Fruit fly (Drosophila melanogaster) whole organism, embryonic: ENCODE measurements around the gene Pex5.
A peak's percentile ranks its signal among the peaks of the same experiment; 100 is the strongest.

ENCODE experiments used
- B-H2 ChIP-seq: fragments of 200-800 bp; sonication (Bioruptor generic); optimal IDR thresholded peaks from 2 replicates; lab custom pipeline; 2018; ENCODE audit warnings: missing biosample characterization, mild to moderate bottlenecking, missing genetic modification characterization
- CG12155 ChIP-seq: fragments of 200-800 bp; sonication (Bioruptor generic); optimal IDR thresholded peaks from 3 replicates; lab custom pipeline; 2016; ENCODE audit warnings: missing biosample characterization, missing genetic modification characterization
- CG12659 ChIP-seq: fragments of 200-800 bp; sonication (Bioruptor generic); optimal IDR thresholded peaks from 3 replicates; lab custom pipeline; 2017; ENCODE audit warnings: mild to moderate bottlenecking, missing biosample characterization, missing genetic modification reagents, missing genetic modification characterization
- CG12942 ChIP-seq: fragments of 200-800 bp; sonication (Bioruptor generic); optimal IDR thresholded peaks from 3 replicates; lab custom pipeline; 2016; ENCODE audit warnings: missing biosample characterization, missing genetic modification characterization
- CG13624 ChIP-seq: fragments of 200-800 bp; sonication (Bioruptor generic); optimal IDR thresholded peaks from 2 replicates; lab custom pipeline; 2016; ENCODE audit warnings: missing biosample characterization, missing genetic modification characterization
- CG14667 ChIP-seq: fragments of 200-800 bp; sonication (Bioruptor generic); IDR thresholded peaks from 2 replicates; pipeline ENCODE4 v1.3.6; 2022; ENCODE audit warnings: missing biosample characterization, missing genetic modification characterization
- CG15696 ChIP-seq: fragments of 200-800 bp; sonication (Bioruptor generic); optimal IDR thresholded peaks from 2 replicates; lab custom pipeline; 2019; ENCODE audit warnings: missing biosample characterization, mild to moderate bottlenecking, missing genetic modification characterization, moderate library complexity
- CG1603 ChIP-seq: fragments of 200-800 bp; sonication (Bioruptor generic); optimal IDR thresholded peaks from 2 replicates; lab custom pipeline; 2019; ENCODE audit warnings: missing biosample characterization, mild to moderate bottlenecking, missing genetic modification characterization, moderate library complexity
- CG17829 ChIP-seq: fragments of 200-800 bp; optimal IDR thresholded peaks from 2 replicates; lab custom pipeline; 2019; ENCODE audit warnings: missing biosample characterization, mild to moderate bottlenecking, missing genetic modification characterization, moderate library complexity
- CG17912 ChIP-seq: fragments of 200-800 bp; sonication (Bioruptor generic); optimal IDR thresholded peaks from 2 replicates; lab custom pipeline; 2018; ENCODE audit warnings: missing biosample characterization, mild to moderate bottlenecking, missing genetic modification characterization
- CG18262 ChIP-seq: fragments of 200-800 bp; optimal IDR thresholded peaks from 3 replicates; lab custom pipeline; 2019; ENCODE audit warnings: missing biosample characterization, mild to moderate bottlenecking, missing genetic modification characterization, moderate library complexity
- CG1832 ChIP-seq: fragments of 200-800 bp; sonication (Bioruptor generic); optimal IDR thresholded peaks from 2 replicates; lab custom pipeline; 2017; ENCODE audit warnings: missing biosample characterization, mild to moderate bottlenecking, missing genetic modification characterization, inconsistent platforms
- CG30431 ChIP-seq: fragments of 200-800 bp; sonication (Bioruptor generic); optimal IDR thresholded peaks from 2 replicates; lab custom pipeline; 2017; ENCODE audit warnings: missing biosample characterization, missing genetic modification characterization
- CG3065 ChIP-seq: fragments of 200-800 bp; sonication (Bioruptor generic); optimal IDR thresholded peaks from 2 replicates; lab custom pipeline; 2016; ENCODE audit warnings: missing biosample characterization, missing genetic modification characterization
- CG32772 ChIP-seq: fragments of 200-800 bp; sonication (Bioruptor generic); IDR thresholded peaks from 2 replicates; pipeline ENCODE4 v1.3.6; 2022; ENCODE audit warnings: missing biosample characterization, missing genetic modification characterization
- CG6254 ChIP-seq: fragments of 200-800 bp; sonication (Bioruptor generic); optimal IDR thresholded peaks from 3 replicates; lab custom pipeline; 2017; ENCODE audit warnings: mild to moderate bottlenecking, missing biosample characterization, missing genetic modification reagents, missing genetic modification characterization
- CG6272 ChIP-seq: fragments of 200-800 bp; sonication (Bioruptor generic); IDR thresholded peaks from 2 replicates; pipeline ENCODE4 v1.3.6; 2022; ENCODE audit warnings: missing biosample characterization, missing genetic modification characterization
- CG8478 ChIP-seq: fragments of >200 bp; optimal IDR thresholded peaks from 2 replicates; lab custom pipeline; 2018
- CG9797 ChIP-seq: fragments of 200-800 bp; sonication (Bioruptor generic); optimal IDR thresholded peaks from 3 replicates; lab custom pipeline; 2018; ENCODE audit warnings: missing biosample characterization, mild to moderate bottlenecking, missing genetic modification characterization
- CTCF ChIP-seq: fragments of 200-800 bp; sonication (Bioruptor generic); optimal IDR thresholded peaks from 2 replicates; lab custom pipeline; 2017; ENCODE audit warnings: missing biosample characterization, mild to moderate bottlenecking, missing genetic modification characterization, moderate library complexity
- D ChIP-seq, 2 experiments: fragments of 200-800 bp in 1 of 2; fragments of >200 bp in 1 of 2; sonication (Bioruptor generic) in 1 of 2; optimal IDR thresholded peaks; 2 replicates in 1 of 2; 3 replicates in 1 of 2; lab custom pipeline; 2017; ENCODE audit warnings: mild to moderate bottlenecking in 1 of 2, missing biosample characterization in 1 of 2, missing genetic modification characterization in 1 of 2, missing genetic modification reagents in 1 of 2
- Dp ChIP-seq: fragments of 200-800 bp; sonication (Bioruptor generic); optimal IDR thresholded peaks from 2 replicates; lab custom pipeline; 2018; ENCODE audit warnings: missing biosample characterization, mild to moderate bottlenecking, missing genetic modification characterization, moderate library complexity
- Ets97D ChIP-seq: fragments of 200-800 bp; sonication (Bioruptor generic); optimal IDR thresholded peaks from 3 replicates; lab custom pipeline; 2016; ENCODE audit warnings: missing biosample characterization, missing genetic modification characterization
- Hand ChIP-seq: fragments of 200-800 bp; sonication (Bioruptor generic); optimal IDR thresholded peaks from 2 replicates; lab custom pipeline; 2017; ENCODE audit warnings: mild to moderate bottlenecking, missing biosample characterization, missing genetic modification reagents, missing genetic modification characterization
- PHDP ChIP-seq: fragments of 200-800 bp; sonication (Bioruptor generic); optimal IDR thresholded peaks from 3 replicates; lab custom pipeline; 2018; ENCODE audit warnings: missing biosample characterization, mild to moderate bottlenecking, missing genetic modification characterization, moderate library complexity
- Rx ChIP-seq: fragments of 200-800 bp; sonication (Bioruptor generic); IDR thresholded peaks from 2 replicates; pipeline ENCODE4 v1.3.6; 2022; ENCODE audit warnings: missing biosample characterization, missing genetic modification characterization
- YL-1 ChIP-seq: fragments of 200-800 bp; sonication (Bioruptor generic); optimal IDR thresholded peaks from 3 replicates; lab custom pipeline; 2017; ENCODE audit warnings: missing biosample characterization, mild to moderate bottlenecking, missing genetic modification characterization
- amos ChIP-seq: fragments of 200-800 bp; sonication (Bioruptor generic); IDR thresholded peaks from 2 replicates; pipeline ENCODE4 v1.3.6; 2022; ENCODE audit warnings: missing biosample characterization, missing genetic modification characterization; ENCODE audit not compliant: partially characterized antibody
- cg ChIP-seq: fragments of 200-800 bp; sonication (Bioruptor generic); optimal IDR thresholded peaks from 3 replicates; lab custom pipeline; 2019; ENCODE audit warnings: missing biosample characterization, mild to moderate bottlenecking, missing genetic modification characterization, moderate library complexity
- chif ChIP-seq, 2 experiments: fragments of 200-800 bp; sonication (Bioruptor generic); optimal IDR thresholded peaks; 3 replicates each; lab custom pipeline; 2016; ENCODE audit warnings: missing biosample characterization in 2 of 2, missing genetic modification characterization in 2 of 2
- chn ChIP-seq: fragments of 200-800 bp; sonication (Bioruptor generic); optimal IDR thresholded peaks from 2 replicates; lab custom pipeline; 2016; ENCODE audit warnings: missing biosample characterization, missing genetic modification characterization
- crp ChIP-seq, 2 experiments: fragments of 200-800 bp; sonication (Bioruptor generic); optimal IDR thresholded peaks; 2 replicates in 1 of 2; 3 replicates in 1 of 2; lab custom pipeline; 2017; ENCODE audit warnings: missing biosample characterization in 2 of 2, missing genetic modification characterization in 2 of 2, mild to moderate bottlenecking in 1 of 2, moderate library complexity in 1 of 2
- dimm ChIP-seq: fragments of 200-800 bp; sonication (Bioruptor generic); IDR thresholded peaks from 2 replicates; pipeline ENCODE4 v1.3.6; 2022; ENCODE audit warnings: missing biosample characterization, missing genetic modification characterization
- dm ChIP-seq: fragments of 200-800 bp; sonication (Bioruptor generic); optimal IDR thresholded peaks from 3 replicates; lab custom pipeline; 2016; ENCODE audit warnings: missing biosample characterization, missing genetic modification characterization
- dmrt11E ChIP-seq: fragments of 200-800 bp; sonication (Bioruptor generic); optimal IDR thresholded peaks from 3 replicates; lab custom pipeline; 2018; ENCODE audit warnings: missing biosample characterization, mild to moderate bottlenecking, missing genetic modification characterization, moderate library complexity
- hb ChIP-seq: fragments of 200-800 bp; sonication (Bioruptor generic); IDR thresholded peaks from 3 replicates; pipeline ENCODE4 v1.3.6; 2022; ENCODE audit warnings: missing biosample characterization, missing genetic modification characterization; ENCODE audit not compliant: partially characterized antibody
- inv ChIP-seq: fragments of 200-800 bp; sonication (Bioruptor generic); IDR thresholded peaks from 2 replicates; pipeline ENCODE4 v1.3.6; 2022; ENCODE audit warnings: missing biosample characterization, missing genetic modification characterization; ENCODE audit not compliant: partially characterized antibody
- lov ChIP-seq, 2 experiments: fragments of 200-800 bp in 1 of 2; fragments of >200 bp in 1 of 2; sonication (Bioruptor generic) in 1 of 2; IDR thresholded peaks in 1 of 2; optimal IDR thresholded peaks in 1 of 2; 2 replicates in 1 of 2; 3 replicates in 1 of 2; pipeline versions ENCODE4 v1.3.6 to Lab custom; 2017 to 2022; ENCODE audit warnings: missing biosample characterization in 1 of 2, missing genetic modification characterization in 1 of 2
- pfk ChIP-seq: fragments of 200-800 bp; sonication (Bioruptor generic); optimal IDR thresholded peaks from 2 replicates; lab custom pipeline; 2018; ENCODE audit warnings: missing biosample characterization, mild to moderate bottlenecking, missing genetic modification characterization, moderate library complexity
- repo ChIP-seq: fragments of 200-800 bp; sonication (Bioruptor generic); optimal IDR thresholded peaks from 2 replicates; lab custom pipeline; 2016; ENCODE audit warnings: missing biosample characterization, missing genetic modification characterization
- scrt ChIP-seq: fragments of 200-800 bp; sonication (Bioruptor generic); optimal IDR thresholded peaks from 2 replicates; lab custom pipeline; 2018; ENCODE audit warnings: missing biosample characterization, mild to moderate bottlenecking, missing genetic modification characterization, moderate library complexity
- seq ChIP-seq: fragments of 200-800 bp; sonication (Bioruptor generic); IDR thresholded peaks from 2 replicates; pipeline ENCODE4 v1.3.6; 2022; ENCODE audit warnings: missing biosample characterization, missing genetic modification characterization
- slp2 ChIP-seq: fragments of 200-800 bp; sonication (Bioruptor generic); optimal IDR thresholded peaks from 2 replicates; lab custom pipeline; 2016; ENCODE audit warnings: missing biosample characterization, missing genetic modification characterization
- tna ChIP-seq: fragments of 200-800 bp; sonication (Bioruptor generic); IDR thresholded peaks from 2 replicates; pipeline ENCODE4 v1.3.6; 2022; ENCODE audit warnings: missing biosample characterization, missing genetic modification characterization; ENCODE audit not compliant: partially characterized antibody
- toy ChIP-seq: fragments of 200-800 bp; sonication (Bioruptor generic); IDR thresholded peaks from 2 replicates; pipeline ENCODE4 v1.3.6; 2022; ENCODE audit warnings: missing biosample characterization, missing genetic modification characterization
- zen2 ChIP-seq: fragments of 200-800 bp; sonication (Bioruptor generic); IDR thresholded peaks from 3 replicates; pipeline ENCODE4 v1.3.6; 2022; ENCODE audit warnings: missing biosample characterization, missing genetic modification characterization; ENCODE audit not compliant: partially characterized antibody

Pex5 gene

dm6 chrX:1889926-1890325 is 21.1 kb upstream of the Pex5 start, which contains the start of the genes trr and mRpL16 (continued):
- peak; percentile 84 for TF ChIP-seq CG12659 (GFP tag; lab: Kevin White, UChicago)
- peak; percentile 6 for TF ChIP-seq CG12942 (GFP tag; lab: Kevin White, UChicago)
- peak; percentile 58 for TF ChIP-seq inv (GFP tag; lab: Robert Waterston, UW)
- TF ChIP-seq scrt (GFP tag; lab: Kevin White, UChicago): no peak
- peak; percentile 70 for TF ChIP-seq amos (GFP tag; lab: Robert Waterston, UW)
- TF ChIP-seq B-H2: no peak
- peak; percentile 24 for TF ChIP-seq dm (GFP tag; lab: Kevin White, UChicago)
- peak; percentile 30 for TF ChIP-seq CG17912 (GFP tag; lab: Kevin White, UChicago)
- TF ChIP-seq repo (GFP tag; lab: Kevin White, UChicago): peak; percentile 6
- peak; percentile 7 for TF ChIP-seq cg (GFP tag; lab: Kevin White, UChicago)
- no peak for TF ChIP-seq tna (GFP tag; lab: Robert Waterston, UW)
- TF ChIP-seq CG9797 (GFP tag; lab: Kevin White, UChicago): peak; percentile 84
- TF ChIP-seq CG13624: peak; percentile 39
- no peak for TF ChIP-seq CG6254
- TF ChIP-seq lov (optimal IDR thresholded peaks at IDR 0.05; lab: Kevin White, UChicago): no peak
- no peak for TF ChIP-seq lov (GFP tag; IDR thresholded peaks at IDR 0.05; lab: Robert Waterston, UW)
- peak; percentile 30; the same call in 1 of the 3 replicates for TF ChIP-seq zen2
- peak; percentile 43 for TF ChIP-seq CG18262 (tag; lab: Kevin White, UChicago)
- TF ChIP-seq chn: peak; percentile 20
- TF ChIP-seq hb (GFP tag; lab: Robert Waterston, UW): no peak
- TF ChIP-seq CG17829 (tag; lab: Kevin White, UChicago): peak; percentile 71
- peak; percentile 45; the same call in 1 of the 2 replicates for TF ChIP-seq CG6272 (GFP tag; lab: Robert Waterston, UW)
- peak; percentile 40 for TF ChIP-seq Dp (GFP tag; lab: Kevin White, UChicago)
- peak; percentile 31 for TF ChIP-seq dmrt11E (tag; lab: Kevin White, UChicago)
- TF ChIP-seq CG12155 (GFP tag; lab: Kevin White, UChicago): peak; percentile 24
- TF ChIP-seq CTCF: no peak
- TF ChIP-seq CG30431 (GFP tag; lab: Kevin White, UChicago): no peak
- peak in 1 of 2 experiments; percentile 24 for TF ChIP-seq crp (GFP tag; optimal IDR thresholded peaks at IDR 0.05; lab: Kevin White, UChicago)
- TF ChIP-seq slp2: peak; percentile 33
- TF ChIP-seq CG32772 (GFP tag; lab: Robert Waterston, UW): peak; percentile 41; the same call in 1 of the 2 replicates
- TF ChIP-seq Hand (GFP tag; lab: Kevin White, UChicago): no peak
- TF ChIP-seq D (optimal IDR thresholded peaks at IDR 0.05; lab: Kevin White, UChicago): no peak
- TF ChIP-seq D (GFP tag; optimal IDR thresholded peaks at IDR 0.05; lab: Kevin White, UChicago): no peak
- no peak for TF ChIP-seq Rx
- peak; percentile 86 for TF ChIP-seq YL-1 (GFP tag; lab: Kevin White, UChicago)
- TF ChIP-seq chif (GFP tag; optimal IDR thresholded peaks at IDR 0.05; lab: Kevin White, UChicago): peak in 1 of 2 experiments; percentile 28
- no peak for TF ChIP-seq toy (GFP tag; lab: Robert Waterston, UW)
- TF ChIP-seq Ets97D: peak; percentile 66
- peak; percentile 44 for TF ChIP-seq CG15696 (tag; lab: Kevin White, UChicago)
- TF ChIP-seq pfk (GFP tag; lab: Kevin White, UChicago): no peak
- TF ChIP-seq seq (GFP tag; lab: Robert Waterston, UW): peak; percentile 56; the same call in 1 of the 2 replicates

DNA sequence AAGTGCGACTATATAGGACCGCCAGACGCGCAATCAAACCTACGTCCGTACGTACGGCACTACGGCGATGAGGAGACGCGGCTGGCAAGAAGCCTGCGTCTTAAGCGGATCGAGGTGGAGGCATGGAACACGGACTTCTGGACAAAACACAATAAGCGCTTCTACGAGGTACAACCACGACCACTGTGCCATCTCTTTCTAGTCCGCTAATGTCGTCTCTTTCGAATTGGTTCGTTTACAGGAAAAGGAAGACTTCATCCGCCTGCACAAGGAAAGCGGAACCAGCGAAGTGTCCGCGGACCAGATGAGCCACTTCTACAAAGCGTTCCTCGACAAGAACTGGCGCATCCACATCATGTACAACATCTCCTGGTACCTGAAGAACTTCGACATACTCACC is 11.9 kb upstream of the Pex5 start:
- TF ChIP-seq CG3065 (GFP tag; lab: Kevin White, UChicago) (no peak), CG8478 (peak; percentile 76), CG14667 (GFP tag; lab: Robert Waterston, UW) (no peak), dimm (no peak), Dp (GFP tag; lab: Kevin White, UChicago) (no peak), CG1603 (tag; lab: Kevin White, UChicago) (no peak), CG1832 (GFP tag; lab: Kevin White, UChicago) (peak; percentile 58), PHDP (tag; lab: Kevin White, UChicago) (no peak)
